Worm (Caenorhabditis elegans) whole organism, early embryonic: ENCODE data around the gene R05F9.11.

Experiments used
- B0310.2 ChIP-seq: sonication (generic microtip); optimal IDR thresholded peaks from 2 replicates; lab custom pipeline; 2016; ENCODE audit warnings: mild to moderate bottlenecking, missing genetic modification characterization, missing compliant biosample characterization
- F13C5.2 ChIP-seq: sonication (generic microtip); optimal IDR thresholded peaks from 2 replicates; lab custom pipeline; 2017; ENCODE audit warnings: mild to moderate bottlenecking, missing genetic modification characterization, inconsistent platforms, missing compliant biosample characterization
- aly-1 ChIP-seq: sonication (generic microtip); optimal IDR thresholded peaks from 2 replicates; lab custom pipeline; 2016; ENCODE audit warnings: missing genetic modification characterization, missing compliant biosample characterization
- ama-1 ChIP-seq: fragments of 150-350 bp; optimal IDR thresholded peaks from 2 replicates; lab custom pipeline; 2014
- ceh-13 ChIP-seq: fragments of 200-800 bp; sonication (Bioruptor generic); optimal IDR thresholded peaks from 2 replicates; lab custom pipeline; 2018; ENCODE audit warnings: mild to moderate bottlenecking, missing genetic modification characterization, missing compliant biosample characterization
- ceh-36 ChIP-seq: sonication (generic microtip); optimal IDR thresholded peaks from 2 replicates; lab custom pipeline; 2016; ENCODE audit warnings: missing genetic modification characterization, inconsistent platforms, missing compliant biosample characterization
- ets-7 ChIP-seq: sonication (generic microtip); optimal IDR thresholded peaks from 2 replicates; lab custom pipeline; 2016; ENCODE audit warnings: missing genotype, missing genetic modification characterization, missing compliant biosample characterization
- flt-1 ChIP-seq: fragments of 200-800 bp; sonication (Bioruptor generic); IDR thresholded peaks from 2 replicates; pipeline ENCODE4 v1.3.6; 2022; ENCODE audit warnings: missing genetic modification characterization, missing compliant biosample characterization
- hmbx-1 ChIP-seq: sonication (generic microtip); optimal IDR thresholded peaks from 2 replicates; lab custom pipeline; 2016; ENCODE audit warnings: mild to moderate bottlenecking, missing genetic modification characterization, missing compliant biosample characterization
- hmg-4 ChIP-seq: fragments of 200-800 bp; sonication (Bioruptor generic); optimal IDR thresholded peaks from 2 replicates; lab custom pipeline; 2018; ENCODE audit warnings: mild to moderate bottlenecking, missing genetic modification characterization, missing compliant biosample characterization
- hnd-1 ChIP-seq: sonication (generic microtip); optimal IDR thresholded peaks from 2 replicates; lab custom pipeline; 2016; ENCODE audit warnings: missing genetic modification characterization, missing compliant biosample characterization
- pes-1 ChIP-seq: fragments of 200-800 bp; sonication (Bioruptor generic); IDR thresholded peaks from 2 replicates; pipeline ENCODE4 v1.3.6; 2022; ENCODE audit warnings: missing genetic modification reagents, missing genetic modification characterization, missing compliant biosample characterization
- scrt-1 ChIP-seq: fragments of 200-800 bp; sonication (Bioruptor generic); IDR thresholded peaks from 2 replicates; pipeline ENCODE4 v1.3.6; 2022; ENCODE audit warnings: missing genetic modification characterization, missing compliant biosample characterization
- sea-1 ChIP-seq: fragments of 200-800 bp; sonication (Bioruptor generic); conservative IDR thresholded peaks from 2 replicates; pipeline ENCODE4 v1.3.6; 2022; ENCODE audit warnings: missing genetic modification characterization, missing compliant biosample characterization
- tbx-11 ChIP-seq: fragments of 200-800 bp; sonication (Bioruptor generic); IDR thresholded peaks from 2 replicates; pipeline ENCODE4 v1.3.6; 2022; ENCODE audit warnings: missing genetic modification characterization, missing compliant biosample characterization
- tbx-37 ChIP-seq: fragments of 200-800 bp; sonication (Bioruptor generic); conservative IDR thresholded peaks from 2 replicates; pipeline ENCODE4 v1.3.6; 2022; ENCODE audit warnings: missing genetic modification reagents, missing genetic modification characterization, missing compliant biosample characterization
- tra-4 ChIP-seq: sonication (generic microtip); optimal IDR thresholded peaks from 2 replicates; lab custom pipeline; 2017; ENCODE audit warnings: missing genetic modification characterization, missing compliant biosample characterization

R05F9.11 gene

ce11 chrII:4948118-4948517 lies 34.1 kb upstream of the R05F9.11 start:
- no peak for TF ChIP-seq aly-1 (tag; lab: Kevin White, UChicago)
- no peak for TF ChIP-seq ceh-36 (tag; lab: Kevin White, UChicago)
- TF ChIP-seq hnd-1 (tag; lab: Kevin White, UChicago), result no peak
- TF ChIP-seq sea-1, result no peak
- no peak for TF ChIP-seq B0310.2 (tag; lab: Kevin White, UChicago)
- no peak for TF ChIP-seq F13C5.2
- TF ChIP-seq hmg-4 (GFP tag; lab: Kevin White, UChicago), result no peak

ce11 chrII:4946775-4947174 lies 32.8 kb upstream of the R05F9.11 start:
- TF ChIP-seq pes-1 (GFP tag; lab: Robert Waterston, UW) (no peak), tbx-37 (GFP tag; lab: Robert Waterston, UW) (no peak), F13C5.2 (no peak), hmg-4 (GFP tag; lab: Kevin White, UChicago) (no peak), scrt-1 (GFP tag; lab: Robert Waterston, UW) (no peak), ceh-13 (GFP tag; lab: Kevin White, UChicago) (no peak), aly-1 (tag; lab: Kevin White, UChicago) (no peak), hnd-1 (tag; lab: Kevin White, UChicago) (no peak), B0310.2 (tag; lab: Kevin White, UChicago) (no peak), flt-1 (GFP tag; lab: Robert Waterston, UW) (no peak), ceh-36 (tag; lab: Kevin White, UChicago) (no peak), hmbx-1 (tag; lab: Kevin White, UChicago) (no peak), tra-4 (tag; lab: Kevin White, UChicago) (no peak), tbx-11 (GFP tag; lab: Robert Waterston, UW) (no peak), sea-1 (no peak), ama-1 (lab: Kevin White, UChicago) (no peak), ets-7 (tag; lab: Kevin White, UChicago) (no peak)

ce11 chrII:4945695-4946094 lies 31.7 kb upstream of the R05F9.11 start, which contains the start of the genes gldi-11 and ZK546.2:
Gene gldi-11, minus strand, starts transcription at chrII:4945789.
Gene ZK546.2, plus strand, starts transcription at chrII:4946027.
- TF ChIP-seq scrt-1 (GFP tag; lab: Robert Waterston, UW) (no peak), ets-7 (tag; lab: Kevin White, UChicago) (no peak), ama-1 (lab: Kevin White, UChicago) (no peak), sea-1 (no peak), F13C5.2 (no peak), hmbx-1 (tag; lab: Kevin White, UChicago) (no peak)

- TF ChIP-seq flt-1 (GFP tag; lab: Robert Waterston, UW) (no peak), hnd-1 (tag; lab: Kevin White, UChicago) (no peak), pes-1 (GFP tag; lab: Robert Waterston, UW) (no peak), ets-7 (tag; lab: Kevin White, UChicago) (no peak), ama-1 (lab: Kevin White, UChicago) (no peak), ceh-13 (GFP tag; lab: Kevin White, UChicago) (no peak), F13C5.2 (no peak), B0310.2 (tag; lab: Kevin White, UChicago) (no peak)
Observed at ce11 chrII:4943849-4944248, 29.8 kb upstream of the R05F9.11 start, which contains the start of gene mdt-4. Gene mdt-4, minus strand, starts transcription at chrII:4943949.

ce11 chrII:4942829-4943228 lies 28.8 kb upstream of the R05F9.11 start:
- TF ChIP-seq ets-7 (tag; lab: Kevin White, UChicago), result no peak
- no peak for TF ChIP-seq ama-1 (lab: Kevin White, UChicago)

DNA sequence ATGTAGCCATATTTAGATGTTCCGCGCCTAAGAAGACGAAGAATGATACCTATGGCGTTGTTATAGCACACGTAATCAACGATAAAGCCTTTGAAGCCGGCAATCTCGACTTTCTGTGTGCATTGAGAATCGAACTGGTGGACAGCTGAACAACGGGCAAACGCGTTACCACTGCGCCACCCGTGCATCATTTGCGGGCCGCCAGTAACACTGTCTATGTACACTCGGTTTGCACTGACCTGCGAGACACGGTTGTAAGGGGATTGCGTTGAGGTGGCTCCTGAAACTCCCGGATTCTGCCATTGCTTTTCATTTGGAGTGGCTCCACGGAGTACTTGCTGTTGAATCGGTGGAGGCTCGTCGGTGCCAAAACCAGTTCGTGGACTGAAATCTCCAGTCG lies 28.4 kb upstream of the R05F9.11 start:
- TF ChIP-seq ets-7 (tag; lab: Kevin White, UChicago) (peak; percentile 29), tra-4 (tag; lab: Kevin White, UChicago) (no peak), tbx-11 (GFP tag; lab: Robert Waterston, UW) (peak; percentile 74; the same call in 1 of the 2 replicates), aly-1 (tag; lab: Kevin White, UChicago) (peak; percentile 87), pes-1 (GFP tag; lab: Robert Waterston, UW) (peak; percentile 90), ceh-36 (tag; lab: Kevin White, UChicago) (peak; percentile 89), hmg-4 (GFP tag; lab: Kevin White, UChicago) (peak; percentile 95), ceh-13 (GFP tag; lab: Kevin White, UChicago) (peak; percentile 79), hmbx-1 (tag; lab: Kevin White, UChicago) (peak; percentile 58), sea-1 (peak; percentile 79), tbx-37 (GFP tag; lab: Robert Waterston, UW) (peak; percentile 71), F13C5.2 (peak; percentile 68), B0310.2 (tag; lab: Kevin White, UChicago) (peak; percentile 83), ama-1 (lab: Kevin White, UChicago) (peak; percentile 22), hnd-1 (tag; lab: Kevin White, UChicago) (peak; percentile 47), scrt-1 (GFP tag; lab: Robert Waterston, UW) (peak; percentile 85), flt-1 (GFP tag; lab: Robert Waterston, UW) (peak; percentile 79)

- TF ChIP-seq ama-1 (lab: Kevin White, UChicago), result no peak
- no peak for TF ChIP-seq ceh-36 (tag; lab: Kevin White, UChicago)
- TF ChIP-seq pes-1 (GFP tag; lab: Robert Waterston, UW), result no peak
- TF ChIP-seq hmg-4 (GFP tag; lab: Kevin White, UChicago), result no peak
- no peak for TF ChIP-seq tbx-37 (GFP tag; lab: Robert Waterston, UW)
- no peak for TF ChIP-seq tra-4 (tag; lab: Kevin White, UChicago)
- TF ChIP-seq ets-7 (tag; lab: Kevin White, UChicago), result no peak
- TF ChIP-seq F13C5.2, result no peak
- no peak for TF ChIP-seq sea-1
- no peak for TF ChIP-seq scrt-1 (GFP tag; lab: Robert Waterston, UW)
- no peak for TF ChIP-seq flt-1 (GFP tag; lab: Robert Waterston, UW)
- no peak for TF ChIP-seq B0310.2 (tag; lab: Kevin White, UChicago)
- TF ChIP-seq hnd-1 (tag; lab: Kevin White, UChicago), result no peak
- TF ChIP-seq aly-1 (tag; lab: Kevin White, UChicago), result no peak
- TF ChIP-seq ceh-13 (GFP tag; lab: Kevin White, UChicago), result no peak
- TF ChIP-seq hmbx-1 (tag; lab: Kevin White, UChicago), result no peak
Observed at ce11 chrII:4941541-4942206, 27.7 kb upstream of the R05F9.11 start, which contains the start of gene ZK546.19. Gene ZK546.19, plus strand, starts transcription at chrII:4941726.
